Fruit fly (Drosophila melanogaster): ENCODE measurements around the gene Nprl3.
A peak's percentile ranks its signal among the peaks of the same experiment; 100 is the strongest.

Nprl3 gene

DNA sequence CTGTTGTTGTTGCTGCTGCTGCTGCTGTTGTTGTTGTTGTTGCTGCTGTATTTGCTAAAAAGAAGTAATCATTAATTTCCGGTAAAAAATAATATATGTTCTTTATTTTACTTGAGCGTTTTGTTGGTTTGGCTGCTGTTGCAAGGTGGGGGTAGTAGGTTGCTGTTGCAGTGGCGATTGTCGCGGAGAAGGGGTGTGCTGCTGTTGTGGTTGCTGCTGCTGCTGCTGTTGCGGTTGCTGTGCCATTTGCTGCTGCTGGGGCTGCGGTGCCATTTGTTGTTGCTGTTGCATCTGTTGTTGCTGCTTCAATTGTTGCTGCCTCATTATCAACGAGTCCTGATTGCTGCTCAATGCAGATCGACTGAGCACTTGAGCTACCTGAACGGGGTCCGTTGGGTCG is 24.1 kb upstream of the Nprl3 start:
- TF ChIP-seq usp (GFP tag; optimal IDR thresholded peaks at IDR 0.05): no peak
- TF ChIP-seq psq (optimal IDR thresholded peaks at IDR 0.05): no peak
- no peak for TF ChIP-seq pan (optimal IDR thresholded peaks at IDR 0.05)
- no peak for TF ChIP-seq EcR (GFP tag; optimal IDR thresholded peaks at IDR 0.05)
- no peak for TF ChIP-seq Dll (optimal IDR thresholded peaks at IDR 0.05)
- TF ChIP-seq CG8478 (optimal IDR thresholded peaks at IDR 0.05): no peak

DNA sequence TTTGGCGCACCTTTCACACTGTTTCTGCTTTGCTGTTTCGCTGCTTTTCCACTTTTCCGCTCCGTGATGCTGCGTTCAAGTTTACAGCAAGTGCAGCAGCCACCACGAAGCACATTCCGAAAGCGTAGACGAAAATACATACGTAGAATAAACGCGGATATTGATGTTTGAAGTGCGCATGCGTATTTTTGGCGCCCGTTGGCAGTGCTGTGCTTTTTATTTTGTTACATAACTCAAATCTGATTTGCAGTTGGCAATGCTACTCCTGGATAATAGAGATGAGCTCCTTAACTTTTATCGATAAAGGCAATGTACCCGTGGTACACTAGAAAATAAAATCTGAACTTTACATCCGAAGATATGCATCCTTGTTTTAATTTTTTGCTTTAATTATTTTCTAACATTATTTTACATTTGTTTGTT is 5.0 kb upstream of the Nprl3 start:
- TF ChIP-seq psq (optimal IDR thresholded peaks at IDR 0.05) (no peak), usp (GFP tag; optimal IDR thresholded peaks at IDR 0.05) (no peak), EcR (GFP tag; optimal IDR thresholded peaks at IDR 0.05) (no peak), Dll (optimal IDR thresholded peaks at IDR 0.05) (no peak), CG8478 (optimal IDR thresholded peaks at IDR 0.05) (no peak), pan (optimal IDR thresholded peaks at IDR 0.05) (no peak)

dm6 chr3L:14005627-14006287 is 4.1 kb upstream of the Nprl3 start:
- TF ChIP-seq pan (optimal IDR thresholded peaks at IDR 0.05): no peak
- TF ChIP-seq Dll (optimal IDR thresholded peaks at IDR 0.05): no peak
- TF ChIP-seq usp (GFP tag; optimal IDR thresholded peaks at IDR 0.05): no peak
- TF ChIP-seq CG8478 (optimal IDR thresholded peaks at IDR 0.05): no peak
- TF ChIP-seq EcR (GFP tag; optimal IDR thresholded peaks at IDR 0.05): no peak
- no peak for TF ChIP-seq psq (optimal IDR thresholded peaks at IDR 0.05)

DNA sequence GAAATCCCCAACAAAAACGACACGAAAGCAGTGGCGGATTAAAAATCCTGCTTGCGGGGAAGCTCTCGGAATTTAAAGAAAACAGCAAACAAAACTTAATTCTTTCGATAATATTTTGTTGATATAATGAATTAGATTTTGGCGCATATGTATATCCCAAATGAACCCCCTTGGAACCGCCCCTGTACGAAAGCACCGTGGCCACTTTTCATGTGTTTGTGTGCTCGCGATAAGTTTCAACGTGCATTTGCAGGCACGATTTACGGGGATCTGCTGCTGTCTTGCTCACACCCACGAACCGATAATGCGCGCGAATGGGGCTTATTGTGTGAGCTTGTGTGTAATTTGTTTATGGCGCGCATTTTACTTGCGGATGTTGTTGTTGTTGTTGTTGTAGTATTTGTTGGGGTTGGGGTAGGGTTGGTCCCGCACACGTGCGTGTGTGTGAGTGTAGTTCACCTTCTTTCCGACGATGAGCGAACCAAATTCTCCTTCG is 3.3 kb upstream of the Nprl3 start:
- TF ChIP-seq psq (optimal IDR thresholded peaks at IDR 0.05) (no peak), CG8478 (optimal IDR thresholded peaks at IDR 0.05) (peak; percentile 39), usp (GFP tag; optimal IDR thresholded peaks at IDR 0.05) (no peak)

- TF ChIP-seq pan (optimal IDR thresholded peaks at IDR 0.05) (no peak), psq (optimal IDR thresholded peaks at IDR 0.05) (peak; percentile 78)
These were observed 2.3 kb upstream of the Nprl3 start for dm6 chr3L:14004041-14004407.

DNA sequence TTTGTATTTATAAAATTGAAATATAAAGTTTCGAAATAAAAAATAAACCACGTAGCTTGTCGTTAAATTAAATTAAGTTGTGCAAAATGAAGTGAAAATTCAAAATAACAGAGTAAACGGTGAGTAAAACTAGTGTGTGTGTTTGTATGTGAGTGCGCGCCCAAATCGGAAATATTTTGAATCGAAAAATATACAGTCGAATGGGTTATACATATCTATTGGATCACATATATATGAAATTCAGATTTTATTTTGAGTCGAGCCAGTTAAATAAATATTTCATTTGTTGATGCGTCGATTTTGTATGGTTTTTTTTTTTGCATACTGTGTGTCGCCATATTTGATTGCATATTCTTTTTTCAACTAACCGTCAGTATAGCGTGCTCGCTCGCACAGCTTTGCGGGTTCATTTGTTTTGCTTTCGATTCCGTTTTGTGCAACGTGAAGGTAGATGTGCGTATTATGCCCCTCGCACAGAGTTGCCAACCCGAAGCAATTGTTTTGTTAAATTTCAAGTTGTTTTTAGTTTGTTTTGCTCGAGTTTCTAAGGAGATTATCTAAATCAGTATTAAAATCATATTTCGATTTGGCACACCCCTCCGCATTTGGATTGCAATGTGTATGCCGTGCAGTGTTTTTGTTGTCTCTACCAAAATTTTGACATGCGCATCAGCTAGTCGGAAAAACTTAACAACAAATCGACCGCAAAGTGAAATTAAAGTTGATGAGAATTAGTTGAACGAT is 1.8 kb upstream of the Nprl3 start:
- no peak for TF ChIP-seq EcR (GFP tag; optimal IDR thresholded peaks at IDR 0.05)
- no peak for TF ChIP-seq Dll (optimal IDR thresholded peaks at IDR 0.05)
- TF ChIP-seq psq (optimal IDR thresholded peaks at IDR 0.05): no peak
- no peak for TF ChIP-seq CG8478 (optimal IDR thresholded peaks at IDR 0.05)
- no peak for TF ChIP-seq usp (GFP tag; optimal IDR thresholded peaks at IDR 0.05)
- TF ChIP-seq pan (optimal IDR thresholded peaks at IDR 0.05): no peak

DNA sequence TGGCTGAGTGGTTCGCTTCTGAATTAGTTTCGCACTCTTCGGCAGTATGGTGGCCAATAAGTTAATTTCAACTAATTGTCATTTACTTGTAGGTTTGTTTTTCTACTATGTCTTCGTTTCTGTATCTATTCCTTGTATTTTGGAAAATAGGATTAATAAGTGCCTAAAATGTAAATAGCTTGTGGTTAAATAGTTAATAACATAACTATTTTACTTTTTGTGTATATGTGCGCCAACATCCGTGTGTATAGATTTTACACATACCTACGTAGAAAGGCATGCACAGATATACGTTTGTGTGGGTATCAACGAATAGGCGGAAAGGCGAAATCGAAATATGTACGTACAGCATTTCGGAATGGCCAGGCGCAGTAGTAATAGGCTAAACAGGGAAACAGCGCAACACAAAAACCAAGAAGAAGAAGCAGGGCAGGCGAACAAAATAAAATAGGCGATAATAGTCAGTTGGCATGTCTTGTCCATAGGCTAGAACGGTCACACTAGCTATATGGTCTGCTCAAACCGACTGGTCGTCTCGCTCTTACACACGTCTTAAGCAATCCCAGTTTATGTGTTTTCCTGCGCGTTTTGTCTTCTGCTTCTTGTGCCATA is 950 bp upstream of the Nprl3 start:
- TF ChIP-seq psq (optimal IDR thresholded peaks at IDR 0.05) (peak; percentile 43), Dll (optimal IDR thresholded peaks at IDR 0.05) (no peak), CG8478 (optimal IDR thresholded peaks at IDR 0.05) (peak; percentile 87)

DNA sequence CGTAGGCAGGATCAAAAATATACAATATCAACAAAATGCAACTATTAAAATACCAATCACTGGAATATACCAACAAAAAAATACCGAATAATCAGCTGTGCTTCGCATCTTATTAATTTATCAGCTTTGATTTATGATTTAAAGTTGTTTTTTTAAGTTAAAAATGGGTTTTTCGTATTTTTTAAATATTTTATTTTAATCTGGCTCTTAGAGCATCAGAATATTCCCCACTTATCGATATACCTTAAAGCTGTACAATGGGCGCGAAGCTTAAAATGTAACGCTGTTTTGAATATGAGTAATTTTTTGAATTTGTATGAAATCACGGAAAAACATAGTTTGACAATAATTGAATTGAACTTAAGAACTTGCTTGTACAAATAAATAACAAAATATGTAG is 2.5 kb downstream of the Nprl3 start, which contains the start of gene CG17359:
CG17359 (minus strand) TSS at position 48 of the 400 bp plus-strand sequence.
- no peak for TF ChIP-seq pan (optimal IDR thresholded peaks at IDR 0.05)
- no peak for TF ChIP-seq usp (GFP tag; optimal IDR thresholded peaks at IDR 0.05)
- no peak for TF ChIP-seq CG8478 (optimal IDR thresholded peaks at IDR 0.05)
- no peak for TF ChIP-seq psq (optimal IDR thresholded peaks at IDR 0.05)
- TF ChIP-seq EcR (GFP tag; optimal IDR thresholded peaks at IDR 0.05): no peak
- TF ChIP-seq Dll (optimal IDR thresholded peaks at IDR 0.05): no peak

DNA sequence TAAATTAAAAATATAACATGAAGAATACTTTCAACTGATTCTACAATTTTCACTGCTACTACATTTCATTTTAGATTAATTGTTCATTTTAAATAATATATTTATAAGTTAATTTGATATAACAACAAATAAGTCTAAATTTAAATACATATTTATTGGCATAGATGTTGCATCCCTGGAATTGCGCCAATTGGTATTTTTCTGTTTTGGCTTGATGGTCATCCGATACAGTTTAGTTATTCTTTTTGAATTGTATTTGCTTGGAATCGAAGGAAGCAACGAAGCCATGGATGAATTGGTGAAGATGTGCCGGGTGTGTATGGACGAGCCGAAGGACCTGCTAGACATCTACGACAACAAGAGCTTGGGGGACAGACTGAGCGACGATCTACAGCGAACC is 4.7 kb downstream of the Nprl3 start, which contains the start of gene CG17361:
CG17361 (plus strand) TSS at position 200 of the 400 bp plus-strand sequence.
- no peak for TF ChIP-seq pan (optimal IDR thresholded peaks at IDR 0.05)
- no peak for TF ChIP-seq usp (GFP tag; optimal IDR thresholded peaks at IDR 0.05)
- no peak for TF ChIP-seq CG8478 (optimal IDR thresholded peaks at IDR 0.05)
- no peak for TF ChIP-seq psq (optimal IDR thresholded peaks at IDR 0.05)
- no peak for TF ChIP-seq Dll (optimal IDR thresholded peaks at IDR 0.05)
- no peak for TF ChIP-seq EcR (GFP tag; optimal IDR thresholded peaks at IDR 0.05)

- no peak for TF ChIP-seq pan (optimal IDR thresholded peaks at IDR 0.05)
- no peak for TF ChIP-seq usp (GFP tag; optimal IDR thresholded peaks at IDR 0.05)
- no peak for TF ChIP-seq CG8478 (optimal IDR thresholded peaks at IDR 0.05)
- TF ChIP-seq psq (optimal IDR thresholded peaks at IDR 0.05): no peak
These were observed 5.2 kb downstream of the Nprl3 start for dm6 chr3L:13996437-13996836.

- TF ChIP-seq pan (optimal IDR thresholded peaks at IDR 0.05) (no peak), Dll (optimal IDR thresholded peaks at IDR 0.05) (no peak), EcR (GFP tag; optimal IDR thresholded peaks at IDR 0.05) (no peak), psq (optimal IDR thresholded peaks at IDR 0.05) (no peak), CG8478 (optimal IDR thresholded peaks at IDR 0.05) (no peak), usp (GFP tag; optimal IDR thresholded peaks at IDR 0.05) (no peak)
These were observed 7.6 kb downstream of the Nprl3 start, which contains the start of gene CtsK1 for dm6 chr3L:13993742-13994719. TSS of gene CtsK1 (plus strand) at chr3L:13994231.

All from whole organism.